Worm (Caenorhabditis elegans) whole organism, L4 larva: Measurements from ENCODE around the gene Y55B1AR.4.
A peak's percentile ranks its signal among the peaks of the same experiment; 100 is the strongest.

ENCODE experiments used
- Y105C5A.15 ChIP-seq: fragments of 200-800 bp; sonication (Bioruptor generic); IDR thresholded peaks from 2 replicates; pipeline ENCODE4 v1.3.6; 2022; ENCODE audit warnings: missing genetic modification characterization, missing compliant biosample characterization
- Y75B8A.6 ChIP-seq: fragments of 200-800 bp; sonication (Bioruptor generic); IDR thresholded peaks from 2 replicates; pipeline ENCODE4 v1.3.6; 2022; ENCODE audit warnings: missing genetic modification reagents, missing genetic modification characterization, missing compliant biosample characterization
- aha-1 ChIP-seq: fragments of 150-350 bp; peaks from one replicate; lab custom pipeline; 2014; ENCODE audit warnings: missing biosample characterization, missing genetic modification characterization
- ama-1 ChIP-seq: fragments of 150-350 bp; optimal IDR thresholded peaks from 2 replicates; lab custom pipeline; 2014; ENCODE audit warnings: inconsistent platforms, mixed read lengths
- attf-4 ChIP-seq: sonication (generic microtip); optimal IDR thresholded peaks from 3 replicates; lab custom pipeline; 2017; ENCODE audit warnings: missing biosample characterization, missing genetic modification characterization
- ceh-32 ChIP-seq: sonication (generic microtip); optimal IDR thresholded peaks from 2 replicates; lab custom pipeline; 2016; ENCODE audit warnings: mild to moderate bottlenecking, missing genetic modification characterization, missing compliant biosample characterization; ENCODE audit not compliant: poor library complexity
- ceh-44 ChIP-seq: fragments of 200-800 bp; sonication (Bioruptor generic); IDR thresholded peaks from 2 replicates; pipeline ENCODE4 v1.3.6; 2022; ENCODE audit warnings: missing genetic modification reagents, missing genetic modification characterization, missing compliant biosample characterization
- daf-16 ChIP-seq, 3 experiments: sonication (generic microtip); optimal IDR thresholded peaks; 2 replicates each; lab custom pipeline; 2016 to 2017; ENCODE audit warnings: missing genetic modification characterization in 3 of 3, missing genetic modification reagents in 3 of 3, mild to moderate bottlenecking in 2 of 3, missing compliant biosample characterization in 2 of 3, missing biosample characterization in 1 of 3, moderate library complexity in 1 of 3
- dmd-6 ChIP-seq: fragments of 200-800 bp; sonication (Bioruptor generic); IDR thresholded peaks from 2 replicates; pipeline ENCODE4 v1.3.6; 2022; ENCODE audit warnings: missing genetic modification reagents, missing genetic modification characterization, missing compliant biosample characterization
- dmd-9 ChIP-seq: fragments of 200-800 bp; sonication (Bioruptor generic); IDR thresholded peaks from 2 replicates; pipeline ENCODE4 v1.3.6; 2022; ENCODE audit warnings: missing genetic modification reagents, missing genetic modification characterization, missing compliant biosample characterization
- dve-1 ChIP-seq: sonication (generic microtip); optimal IDR thresholded peaks from 2 replicates; lab custom pipeline; 2017; ENCODE audit warnings: antibody characterized with exemption, mild to moderate bottlenecking, missing genetic modification characterization, missing compliant biosample characterization; ENCODE audit not compliant: insufficient read depth
- fkh-10 ChIP-seq: fragments of 150-350 bp; optimal IDR thresholded peaks from 2 replicates; lab custom pipeline; 2014; ENCODE audit warnings: missing biosample characterization, missing genetic modification reagents, missing genetic modification characterization
- hlh-11 ChIP-seq: fragments of 200-800 bp; sonication (Bioruptor generic); optimal IDR thresholded peaks from 2 replicates; lab custom pipeline; 2018; ENCODE audit warnings: mild to moderate bottlenecking, missing genetic modification characterization, missing compliant biosample characterization
- hlh-30 ChIP-seq: sonication (generic microtip); optimal IDR thresholded peaks from 2 replicates; lab custom pipeline; 2017; ENCODE audit warnings: antibody characterized with exemption, mild to moderate bottlenecking, missing genetic modification characterization, missing compliant biosample characterization; ENCODE audit not compliant: insufficient read depth
- jun-1 ChIP-seq: fragments of 150-350 bp; optimal IDR thresholded peaks from 2 replicates; lab custom pipeline; 2014; ENCODE audit warnings: missing biosample characterization, missing genetic modification reagents, missing genetic modification characterization
- lim-7 ChIP-seq: fragments of 200-800 bp; sonication (Bioruptor generic); IDR thresholded peaks from 2 replicates; pipeline ENCODE4 v1.3.6; 2022; ENCODE audit warnings: missing genetic modification characterization, missing compliant biosample characterization
- lin-1 ChIP-seq: fragments of 200-800 bp; sonication (Bioruptor generic); IDR thresholded peaks from 2 replicates; pipeline ENCODE4 v1.3.6; 2022; ENCODE audit warnings: missing genetic modification reagents, missing genetic modification characterization, missing compliant biosample characterization
- lin-13 ChIP-seq: fragments of 150-350 bp; optimal IDR thresholded peaks from 2 replicates; lab custom pipeline; 2014; ENCODE audit warnings: missing biosample characterization, missing genetic modification reagents, missing genetic modification characterization
- lin-29 ChIP-seq: fragments of 200-800 bp; sonication (Bioruptor generic); IDR thresholded peaks from 2 replicates; pipeline ENCODE4 v1.3.6; 2022; ENCODE audit warnings: missing genetic modification reagents, missing genetic modification characterization, missing compliant biosample characterization
- lin-38 ChIP-seq: fragments of 200-800 bp; sonication (Bioruptor generic); IDR thresholded peaks from 2 replicates; pipeline ENCODE4 v1.3.6; 2022; ENCODE audit warnings: missing genetic modification reagents, missing genetic modification characterization, missing compliant biosample characterization
- mdl-1 ChIP-seq, 2 experiments: fragments of 150-350 bp in 1 of 2; sonication (generic microtip) in 1 of 2; optimal IDR thresholded peaks; 2 replicates each; lab custom pipeline; 2014 to 2017; ENCODE audit warnings: missing biosample characterization in 2 of 2, missing genetic modification characterization in 2 of 2
- mep-1 ChIP-seq: fragments of 150-350 bp; sonication (generic microtip); optimal IDR thresholded peaks from 3 replicates; lab custom pipeline; 2014; ENCODE audit warnings: missing biosample characterization, missing genetic modification characterization
- mes-2 ChIP-seq: sonication (generic microtip); optimal IDR thresholded peaks from 2 replicates; lab custom pipeline; 2016; ENCODE audit warnings: missing genotype, mild to moderate bottlenecking, missing genetic modification characterization, missing compliant biosample characterization; ENCODE audit not compliant: poor library complexity, severe bottlenecking
- mxl-2 ChIP-seq: fragments of 200-800 bp; sonication (Bioruptor generic); conservative IDR thresholded peaks from 2 replicates; pipeline ENCODE4 v1.3.6; 2022; ENCODE audit warnings: missing genetic modification reagents, missing genetic modification characterization, missing compliant biosample characterization
- mxl-3 ChIP-seq: fragments of 200-800 bp; sonication (Bioruptor generic); optimal IDR thresholded peaks from 2 replicates; lab custom pipeline; 2018; ENCODE audit warnings: mild to moderate bottlenecking, missing genetic modification characterization, missing compliant biosample characterization
- nhr-10 ChIP-seq: fragments of 150-350 bp; optimal IDR thresholded peaks from 2 replicates; lab custom pipeline; 2014; ENCODE audit warnings: missing biosample characterization, missing genetic modification characterization
- nhr-102 ChIP-seq: sonication (generic microtip); optimal IDR thresholded peaks from 2 replicates; lab custom pipeline; 2016; ENCODE audit warnings: mild to moderate bottlenecking, missing genetic modification characterization, moderate library complexity, missing compliant biosample characterization
- nhr-111 ChIP-seq: fragments of 200-800 bp; sonication (Bioruptor generic); optimal IDR thresholded peaks from 2 replicates; lab custom pipeline; 2018; ENCODE audit warnings: mild to moderate bottlenecking, missing genetic modification characterization, missing compliant biosample characterization
- nhr-6 ChIP-seq: fragments of 150-350 bp; optimal IDR thresholded peaks from 2 replicates; lab custom pipeline; 2014; ENCODE audit warnings: missing biosample characterization, missing genetic modification characterization
- nhr-77 ChIP-seq: fragments of 150-350 bp; optimal IDR thresholded peaks from 2 replicates; lab custom pipeline; 2014; ENCODE audit warnings: missing biosample characterization, missing genetic modification characterization
- pha-4 ChIP-seq, 2 experiments: fragments of 150-350 bp in 1 of 2; fragments of 200-800 bp in 1 of 2; sonication (Bioruptor generic) in 1 of 2; IDR thresholded peaks in 1 of 2; optimal IDR thresholded peaks in 1 of 2; 2 replicates each; pipeline versions ENCODE4 v1.3.6 to Lab custom; 2014 to 2022; ENCODE audit warnings: missing genetic modification characterization in 2 of 2, missing genetic modification reagents in 2 of 2, missing biosample characterization in 1 of 2, missing compliant biosample characterization in 1 of 2
- php-3 ChIP-seq: fragments of 200-800 bp; sonication (Bioruptor generic); IDR thresholded peaks from 2 replicates; pipeline ENCODE4 v1.3.6; 2022; ENCODE audit warnings: missing genetic modification reagents, missing genetic modification characterization, missing compliant biosample characterization
- saeg-2 ChIP-seq: fragments of 200-800 bp; sonication (Bioruptor generic); IDR thresholded peaks from 2 replicates; pipeline ENCODE4 v1.3.6; 2022; ENCODE audit warnings: missing genetic modification reagents, missing genetic modification characterization, missing compliant biosample characterization
- set-16 ChIP-seq: fragments of 200-800 bp; sonication (Bioruptor generic); IDR thresholded peaks from 2 replicates; pipeline ENCODE4 v1.3.6; 2022; ENCODE audit warnings: missing genetic modification reagents, missing genetic modification characterization, missing compliant biosample characterization
- tag-97 ChIP-seq: fragments of 200-800 bp; sonication (Bioruptor generic); IDR thresholded peaks from 2 replicates; pipeline ENCODE4 v1.3.6; 2022; ENCODE audit warnings: missing genetic modification characterization, missing compliant biosample characterization
- tra-1 ChIP-seq: fragments of 200-800 bp; sonication (Bioruptor generic); IDR thresholded peaks from 2 replicates; pipeline ENCODE4 v1.3.6; 2022; ENCODE audit warnings: missing genetic modification reagents, missing genetic modification characterization, missing compliant biosample characterization
- unc-39 ChIP-seq: sonication (generic microtip); optimal IDR thresholded peaks from 2 replicates; lab custom pipeline; 2017; ENCODE audit warnings: missing biosample characterization, missing genetic modification characterization
- unc-62 ChIP-seq, 3 experiments: fragments of 150-350 bp in 1 of 3; sonication (generic microtip); optimal IDR thresholded peaks in 2 of 3; peaks in 1 of 3; 1 replicate in 1 of 3; 2 replicates in 2 of 3; lab custom pipeline; 2014 to 2017; ENCODE audit warnings: missing biosample characterization in 3 of 3, missing genetic modification characterization in 3 of 3, missing genetic modification reagents in 3 of 3, missing genotype in 1 of 3
- zfp-3 ChIP-seq: fragments of 200-800 bp; sonication (Bioruptor generic); conservative IDR thresholded peaks from 2 replicates; pipeline ENCODE4 v1.3.6; 2022; ENCODE audit warnings: missing genetic modification reagents, missing genetic modification characterization, missing compliant biosample characterization

The Y55B1AR.4 gene

ce11 chrIII:600316-600932, 4.9 kb downstream of the Y55B1AR.4 start, which contains the start of gene lec-6 (continued):
- TF ChIP-seq nhr-102 (tag; lab: Kevin White, UChicago), result peak; percentile 69
- TF ChIP-seq saeg-2 (GFP tag; lab: Robert Waterston, UW), result 0 out of 2 replicates have a peak, but pooled peaks have one; percentile 12
- TF ChIP-seq hlh-11 (tag; lab: Kevin White, UChicago), result peak; percentile 91
- peak; percentile 84 for TF ChIP-seq lin-1
- peak; percentile 54 for TF ChIP-seq mes-2 (tag; lab: Kevin White, UChicago)
- peak; percentile 89 for TF ChIP-seq php-3
- TF ChIP-seq ceh-32 (tag; lab: Kevin White, UChicago), result no peak
- TF ChIP-seq daf-16 (GFP tag; optimal IDR thresholded peaks at IDR 0.05; lab: Kevin White, UChicago), result peak in 1 of 2 experiments; percentile 96
- peak; percentile 100 for TF ChIP-seq daf-16 (tag; optimal IDR thresholded peaks at IDR 0.05; lab: Kevin White, UChicago)
- no peak for TF ChIP-seq lin-29
- peak in 1 of 2 experiments; percentile 8 for TF ChIP-seq mdl-1 (tag; optimal IDR thresholded peaks at IDR 0.05; lab: Kevin White, UChicago)
- peak; percentile 88 for TF ChIP-seq dmd-6 (GFP tag; lab: Robert Waterston, UW)
- TF ChIP-seq fkh-10 (GFP tag; lab: Kevin White, UChicago), result no peak
- TF ChIP-seq tag-97 (GFP tag; lab: Robert Waterston, UW), result no peak
- peak; percentile 96 for TF ChIP-seq dve-1 (tag; lab: Kevin White, UChicago)
- TF ChIP-seq Y105C5A.15 (GFP tag; lab: Robert Waterston, UW), result 0 out of 2 replicates have a peak, but pooled peaks have one; percentile 6
- 0 out of 2 replicates have a peak, but pooled peaks have one; percentile 44 for TF ChIP-seq Y75B8A.6 (GFP tag; lab: Robert Waterston, UW)
- no peak for TF ChIP-seq nhr-6 (tag; lab: Kevin White, UChicago)
- TF ChIP-seq lin-38, result 0 out of 2 replicates have a peak, but pooled peaks have one; percentile 29
- peak; percentile 74 to 78 for TF ChIP-seq unc-62 (GFP tag; optimal IDR thresholded peaks at IDR 0.05 in 1 of 2; lab: Kevin White, UChicago)
- no peak for TF ChIP-seq unc-62 (tag; optimal IDR thresholded peaks at IDR 0.05; lab: Kevin White, UChicago)
- TF ChIP-seq tra-1, result peak; percentile 75
- no peak for TF ChIP-seq mxl-2 (GFP tag; lab: Robert Waterston, UW)
- peak; percentile 60 for TF ChIP-seq hlh-30 (tag; lab: Kevin White, UChicago)
- TF ChIP-seq set-16 (GFP tag; lab: Robert Waterston, UW), result 0 out of 2 replicates have a peak, but pooled peaks have one; percentile 0
- TF ChIP-seq lin-13, result peak; percentile 6
- peak; percentile 81 for TF ChIP-seq nhr-77 (tag; lab: Kevin White, UChicago)
- TF ChIP-seq, all 104 proteins: peak for 31

- TF ChIP-seq nhr-77 (tag; lab: Kevin White, UChicago) (peak; percentile 27), zfp-3 (GFP tag; lab: Robert Waterston, UW) (0 out of 2 replicates have a peak, but pooled peaks have one; percentile 52), dmd-9 (GFP tag; lab: Robert Waterston, UW) (no peak), aha-1 (peak; percentile 23), mep-1 (tag; lab: Kevin White, UChicago) (no peak), mxl-3 (GFP tag; lab: Kevin White, UChicago) (no peak), attf-4 (no peak), ceh-44 (GFP tag; lab: Robert Waterston, UW) (no peak), nhr-111 (GFP tag; lab: Kevin White, UChicago) (no peak), daf-16 (GFP tag; optimal IDR thresholded peaks at IDR 0.05; lab: Kevin White, UChicago) (no peak), daf-16 (tag; optimal IDR thresholded peaks at IDR 0.05; lab: Kevin White, UChicago) (peak; percentile 72), dve-1 (tag; lab: Kevin White, UChicago) (peak; percentile 70), mes-2 (tag; lab: Kevin White, UChicago) (peak; percentile 31), hlh-11 (tag; lab: Kevin White, UChicago) (peak; percentile 18), nhr-10 (peak; percentile 1), lim-7 (GFP tag; lab: Robert Waterston, UW) (no peak), lin-13 (no peak), nhr-102 (tag; lab: Kevin White, UChicago) (peak; percentile 23), pha-4 (GFP tag; IDR thresholded peaks at IDR 0.05; lab: Robert Waterston, UW) (0 out of 2 replicates have a peak, but pooled peaks have one; percentile 35), pha-4 (tag; optimal IDR thresholded peaks at IDR 0.05; lab: Kevin White, UChicago) (no peak), unc-39 (no peak), ama-1 (lab: Kevin White, UChicago) (no peak), lin-1 (no peak), jun-1 (tag; lab: Kevin White, UChicago) (no peak)
Observed at ce11 chrIII:599279-599678, 6.0 kb downstream of the Y55B1AR.4 start.
